Worm (Caenorhabditis elegans): Measurements from ENCODE around the gene dhcr-7.

DNA sequence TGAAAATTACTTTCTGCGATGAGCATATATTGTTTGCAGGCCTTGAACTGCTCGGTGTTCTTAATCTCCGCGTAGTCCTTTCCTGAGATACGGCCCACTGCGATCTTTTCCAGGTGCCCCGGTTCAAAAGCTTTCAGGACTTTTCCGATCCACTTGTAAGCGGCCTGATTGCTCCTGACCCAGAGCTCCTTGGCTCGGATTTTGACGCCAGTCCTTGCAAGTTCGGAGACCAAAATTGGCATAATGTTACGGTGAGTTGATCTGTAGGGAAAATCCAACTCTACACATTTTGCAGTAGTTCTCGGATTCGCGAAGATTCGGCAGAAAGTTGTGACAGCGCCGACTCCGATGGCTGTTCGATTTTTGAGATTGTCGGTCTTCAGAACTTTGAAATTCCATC lies 31.8 kb upstream of the dhcr-7 start:
- TF ChIP-seq fos-1 (tag; optimal IDR thresholded peaks at IDR 0.05) (no peak), mbf-1 (tag; optimal IDR thresholded peaks at IDR 0.05) (no peak), alr-1 (tag; optimal IDR thresholded peaks at IDR 0.05) (no peak), elt-1 (tag; optimal IDR thresholded peaks at IDR 0.05) (no peak), R02D3.7 (tag; optimal IDR thresholded peaks at IDR 0.05) (no peak), snpc-4 (tag; optimal IDR thresholded peaks at IDR 0.05) (no peak), nhr-10 (tag; optimal IDR thresholded peaks at IDR 0.05) (no peak), unc-39 (tag; optimal IDR thresholded peaks at IDR 0.05) (no peak), unc-62 (GFP tag; optimal IDR thresholded peaks at IDR 0.05) (no peak), nhr-6 (tag; optimal IDR thresholded peaks at IDR 0.05) (no peak)
